Fruit fly (Drosophila melanogaster) whole organism, embryonic: ENCODE results near the gene yellow-e3.
A peak's percentile ranks its signal among the peaks of the same experiment; 100 is the strongest.

Experiments
- Bteb2 ChIP-seq: fragments of 200-800 bp; sonication (Bioruptor generic); optimal IDR thresholded peaks from 2 replicates; lab custom pipeline; 2016; ENCODE audit warnings: missing biosample characterization, missing genetic modification characterization
- CG1024 ChIP-seq: fragments of 200-800 bp; sonication (Bioruptor generic); IDR thresholded peaks from 2 replicates; pipeline ENCODE4 v1.3.6; 2022; ENCODE audit warnings: missing biosample characterization, missing genetic modification characterization
- CG10366 ChIP-seq: fragments of 200-800 bp; sonication (Bioruptor generic); IDR thresholded peaks from 2 replicates; pipeline ENCODE4 v1.3.6; 2022; ENCODE audit warnings: missing biosample characterization, missing genetic modification characterization
- CG1233 ChIP-seq: fragments of 200-800 bp; sonication (Bioruptor generic); optimal IDR thresholded peaks from 4 replicates; lab custom pipeline; 2018; ENCODE audit warnings: missing biosample characterization, mild to moderate bottlenecking, missing genetic modification characterization
- CG13296 ChIP-seq: fragments of 200-800 bp; sonication (Bioruptor generic); optimal IDR thresholded peaks from 3 replicates; lab custom pipeline; 2018; ENCODE audit warnings: missing biosample characterization, mild to moderate bottlenecking, missing genetic modification characterization
- CG1602 ChIP-seq: fragments of 200-800 bp; sonication (Bioruptor generic); optimal IDR thresholded peaks from 3 replicates; lab custom pipeline; 2016; ENCODE audit warnings: missing biosample characterization, missing genetic modification characterization
- CG16813 ChIP-seq: fragments of 200-800 bp; sonication (Bioruptor generic); IDR thresholded peaks from 3 replicates; pipeline ENCODE4 v1.3.6; 2022; ENCODE audit warnings: missing biosample characterization, missing genetic modification characterization; ENCODE audit not compliant: partially characterized antibody
- CG17829 ChIP-seq: fragments of 200-800 bp; optimal IDR thresholded peaks from 2 replicates; lab custom pipeline; 2019; ENCODE audit warnings: missing biosample characterization, mild to moderate bottlenecking, missing genetic modification characterization, moderate library complexity
- CG18619 ChIP-seq: fragments of 200-800 bp; sonication (Bioruptor generic); optimal IDR thresholded peaks from 3 replicates; lab custom pipeline; 2017; ENCODE audit warnings: missing biosample characterization, mild to moderate bottlenecking, missing genetic modification characterization
- CG2129 ChIP-seq: fragments of 200-800 bp; sonication (Bioruptor generic); IDR thresholded peaks from 2 replicates; pipeline ENCODE4 v1.3.6; 2022; ENCODE audit warnings: missing biosample characterization, missing genetic modification characterization; ENCODE audit not compliant: partially characterized antibody
- CG3163 ChIP-seq: fragments of 200-800 bp; sonication (Bioruptor generic); optimal IDR thresholded peaks from 3 replicates; lab custom pipeline; 2016; ENCODE audit warnings: missing biosample characterization, missing genetic modification characterization
- CG34376 ChIP-seq: fragments of 200-800 bp; sonication (Bioruptor generic); optimal IDR thresholded peaks from 2 replicates; lab custom pipeline; 2018; ENCODE audit warnings: missing biosample characterization, mild to moderate bottlenecking, missing genetic modification characterization
- CG43689 ChIP-seq: fragments of 200-800 bp; sonication (Bioruptor generic); IDR thresholded peaks from 2 replicates; pipeline ENCODE4 v1.3.6; 2022; ENCODE audit warnings: missing biosample characterization, missing genetic modification characterization
- CG4707 ChIP-seq: fragments of 200-800 bp; sonication (Bioruptor generic); optimal IDR thresholded peaks from 2 replicates; lab custom pipeline; 2018; ENCODE audit warnings: missing biosample characterization, mild to moderate bottlenecking, missing genetic modification characterization, moderate library complexity
- CG5953 ChIP-seq: fragments of 200-800 bp; sonication (Bioruptor generic); IDR thresholded peaks from 2 replicates; pipeline ENCODE4 v1.3.6; 2022; ENCODE audit warnings: missing biosample characterization, missing genetic modification characterization
- CG6765 ChIP-seq: fragments of 200-800 bp; sonication (Bioruptor generic); optimal IDR thresholded peaks from 3 replicates; lab custom pipeline; 2017; ENCODE audit warnings: missing biosample characterization, mild to moderate bottlenecking, missing genetic modification characterization
- CG7786 ChIP-seq: fragments of 200-800 bp; sonication (Bioruptor generic); optimal IDR thresholded peaks from 2 replicates; lab custom pipeline; 2016; ENCODE audit warnings: missing biosample characterization, missing genetic modification characterization
- CG7987 ChIP-seq: fragments of 200-800 bp; sonication (Bioruptor generic); optimal IDR thresholded peaks from 2 replicates; lab custom pipeline; 2018; ENCODE audit warnings: missing biosample characterization, mild to moderate bottlenecking, missing genetic modification characterization, moderate library complexity
- CG8924 ChIP-seq: fragments of 200-800 bp; optimal IDR thresholded peaks from 3 replicates; lab custom pipeline; 2019; ENCODE audit warnings: missing biosample characterization, mild to moderate bottlenecking, missing genetic modification characterization, moderate library complexity
- CG8944 ChIP-seq: fragments of 200-800 bp; sonication (Bioruptor generic); optimal IDR thresholded peaks from 3 replicates; lab custom pipeline; 2016; ENCODE audit warnings: missing biosample characterization, missing genetic modification characterization
- CG9215 ChIP-seq: fragments of 200-800 bp; sonication (Bioruptor generic); IDR thresholded peaks from 2 replicates; pipeline ENCODE4 v1.3.6; 2022; ENCODE audit warnings: missing biosample characterization, missing genetic modification characterization
- Chrac-16 ChIP-seq: fragments of 200-800 bp; sonication (Bioruptor generic); optimal IDR thresholded peaks from 3 replicates; lab custom pipeline; 2016; ENCODE audit warnings: missing biosample characterization, missing genetic modification characterization
- CoRest ChIP-seq: fragments of 200-800 bp; sonication (Bioruptor generic); optimal IDR thresholded peaks from 3 replicates; lab custom pipeline; 2018; ENCODE audit warnings: missing biosample characterization, mild to moderate bottlenecking, missing genetic modification characterization, moderate library complexity
- Deaf1 ChIP-seq: fragments of 200-800 bp; optimal IDR thresholded peaks from 3 replicates; lab custom pipeline; 2019; ENCODE audit warnings: missing biosample characterization, mild to moderate bottlenecking, missing genetic modification characterization, moderate library complexity
- MBD-R2 ChIP-seq: fragments of 200-800 bp; sonication (Bioruptor generic); IDR thresholded peaks from 2 replicates; pipeline ENCODE4 v1.3.6; 2022; ENCODE audit warnings: missing biosample characterization, missing genetic modification characterization
- Mrtf ChIP-seq: fragments of 200-800 bp; sonication (Bioruptor generic); IDR thresholded peaks from 3 replicates; pipeline ENCODE4 v1.3.6; 2022; ENCODE audit warnings: missing biosample characterization, missing genetic modification characterization
- Myb ChIP-seq: fragments of 200-800 bp; sonication (Bioruptor generic); optimal IDR thresholded peaks from 2 replicates; lab custom pipeline; 2016; ENCODE audit warnings: missing biosample characterization, missing genetic modification characterization
- NC2α ChIP-seq: fragments of 200-800 bp; sonication (Bioruptor generic); optimal IDR thresholded peaks from 2 replicates; lab custom pipeline; 2016; ENCODE audit warnings: missing biosample characterization, missing genetic modification characterization
- Nf-YC ChIP-seq: fragments of 200-800 bp; optimal IDR thresholded peaks from 3 replicates; lab custom pipeline; 2019; ENCODE audit warnings: missing biosample characterization, mild to moderate bottlenecking, missing genetic modification characterization, moderate library complexity
- Sox100B ChIP-seq: fragments of 200-800 bp; sonication (Bioruptor generic); optimal IDR thresholded peaks from 3 replicates; lab custom pipeline; 2018; ENCODE audit warnings: missing biosample characterization, mild to moderate bottlenecking, missing genetic modification characterization
- Sry-β ChIP-seq: fragments of 200-800 bp; sonication (Bioruptor generic); optimal IDR thresholded peaks from 2 replicates; lab custom pipeline; 2018; ENCODE audit warnings: missing biosample characterization, mild to moderate bottlenecking, missing genetic modification characterization, moderate library complexity
- ara ChIP-seq: fragments of 200-800 bp; sonication (Bioruptor generic); IDR thresholded peaks from 2 replicates; pipeline ENCODE4 v1.3.6; 2022; ENCODE audit warnings: missing biosample characterization, missing genetic modification characterization
- bigmax ChIP-seq: fragments of 200-800 bp; sonication (Bioruptor generic); optimal IDR thresholded peaks from 2 replicates; lab custom pipeline; 2018; ENCODE audit warnings: missing biosample characterization, mild to moderate bottlenecking, missing genetic modification characterization
- bowl ChIP-seq: fragments of 200-800 bp; sonication (Bioruptor generic); IDR thresholded peaks from 2 replicates; pipeline ENCODE4 v1.3.6; 2022; ENCODE audit warnings: missing biosample characterization, missing genetic modification characterization
- crol ChIP-seq: fragments of 200-800 bp; sonication (Bioruptor generic); IDR thresholded peaks from 2 replicates; pipeline ENCODE4 v1.3.6; 2022; ENCODE audit warnings: missing biosample characterization, missing genetic modification characterization
- dm ChIP-seq: fragments of 200-800 bp; sonication (Bioruptor generic); optimal IDR thresholded peaks from 3 replicates; lab custom pipeline; 2016; ENCODE audit warnings: missing biosample characterization, missing genetic modification characterization
- dpn ChIP-seq, 2 experiments: fragments of 200-800 bp; sonication (Bioruptor generic); optimal IDR thresholded peaks; 3 replicates each; lab custom pipeline; 2016; ENCODE audit warnings: missing biosample characterization in 2 of 2, missing genetic modification characterization in 2 of 2
- eyg ChIP-seq: fragments of 200-800 bp; sonication (Bioruptor generic); optimal IDR thresholded peaks from 3 replicates; lab custom pipeline; 2016; ENCODE audit warnings: missing biosample characterization, missing genetic modification characterization
- gem ChIP-seq: fragments of 200-800 bp; sonication (Bioruptor generic); optimal IDR thresholded peaks from 2 replicates; lab custom pipeline; 2019; ENCODE audit warnings: missing biosample characterization, mild to moderate bottlenecking, missing genetic modification characterization, moderate library complexity
- hbn ChIP-seq: fragments of 200-800 bp; sonication (Bioruptor generic); IDR thresholded peaks from 2 replicates; pipeline ENCODE4 v1.3.6; 2022; ENCODE audit warnings: missing biosample characterization, missing genetic modification characterization; ENCODE audit not compliant: partially characterized antibody
- hkb ChIP-seq, 2 experiments: fragments of 200-800 bp in 1 of 2; fragments of >200 bp in 1 of 2; sonication (Bioruptor generic) in 1 of 2; IDR thresholded peaks in 1 of 2; optimal IDR thresholded peaks in 1 of 2; 2 replicates each; pipeline versions ENCODE4 v1.3.6 to Lab custom; 2017 to 2022; ENCODE audit warnings: missing biosample characterization in 1 of 2, missing genetic modification characterization in 1 of 2
- inv ChIP-seq: fragments of 200-800 bp; sonication (Bioruptor generic); IDR thresholded peaks from 2 replicates; pipeline ENCODE4 v1.3.6; 2022; ENCODE audit warnings: missing biosample characterization, missing genetic modification characterization; ENCODE audit not compliant: partially characterized antibody
- kni ChIP-seq: fragments of 200-800 bp; sonication (Bioruptor generic); optimal IDR thresholded peaks from 3 replicates; lab custom pipeline; 2017; ENCODE audit warnings: mild to moderate bottlenecking, missing biosample characterization, missing genetic modification reagents, missing genetic modification characterization
- lilli ChIP-seq: fragments of 200-800 bp; sonication (Bioruptor generic); optimal IDR thresholded peaks from 3 replicates; lab custom pipeline; 2016; ENCODE audit warnings: missing biosample characterization, missing genetic modification characterization
- nmo ChIP-seq: fragments of 200-800 bp; sonication (Bioruptor generic); optimal IDR thresholded peaks from 2 replicates; lab custom pipeline; 2018; ENCODE audit warnings: missing biosample characterization, mild to moderate bottlenecking, missing genetic modification characterization, moderate library complexity
- oc ChIP-seq: fragments of 200-800 bp; sonication (Bioruptor generic); optimal IDR thresholded peaks from 2 replicates; lab custom pipeline; 2018; ENCODE audit warnings: missing biosample characterization, mild to moderate bottlenecking, missing genetic modification characterization, moderate library complexity
- schlank ChIP-seq: fragments of 200-800 bp; sonication (Bioruptor generic); optimal IDR thresholded peaks from 2 replicates; lab custom pipeline; 2018; ENCODE audit warnings: missing biosample characterization, mild to moderate bottlenecking, missing genetic modification characterization
- slbo ChIP-seq: fragments of 200-800 bp; sonication (Bioruptor generic); IDR thresholded peaks from 2 replicates; pipeline ENCODE4 v1.3.6; 2022; ENCODE audit warnings: missing biosample characterization, missing genetic modification characterization
- stwl ChIP-seq: fragments of 200-800 bp; sonication (Bioruptor generic); optimal IDR thresholded peaks from 3 replicates; lab custom pipeline; 2018; ENCODE audit warnings: missing biosample characterization, mild to moderate bottlenecking, missing genetic modification characterization, moderate library complexity
- twi ChIP-seq: fragments of 200-800 bp; optimal IDR thresholded peaks from 2 replicates; lab custom pipeline; 2019; ENCODE audit warnings: missing biosample characterization, mild to moderate bottlenecking, missing genetic modification characterization, moderate library complexity

Gene yellow-e3

dm6 chr3R:13382656-13383142 is 22.0 kb downstream of the yellow-e3 start (continued):
- no peak for TF ChIP-seq CG43689 (GFP tag; lab: Robert Waterston, UW)
- TF ChIP-seq Chrac-16 (GFP tag; lab: Kevin White, UChicago), result no peak
- peak; percentile 58 for TF ChIP-seq slbo (GFP tag; lab: Robert Waterston, UW)
- no peak for TF ChIP-seq oc
- TF ChIP-seq CG1024, result no peak
- TF ChIP-seq Myb (GFP tag; lab: Kevin White, UChicago), result no peak
- peak; percentile 16 for TF ChIP-seq CG18619 (GFP tag; lab: Kevin White, UChicago)
- no peak for TF ChIP-seq gem (tag; lab: Kevin White, UChicago)
- peak; percentile 94 for TF ChIP-seq CG3163
- TF ChIP-seq CG6765 (GFP tag; lab: Kevin White, UChicago), result peak; percentile 65
- TF ChIP-seq ara (GFP tag; lab: Robert Waterston, UW), result no peak
- TF ChIP-seq lilli (GFP tag; lab: Kevin White, UChicago), result peak; percentile 27
- TF ChIP-seq bigmax (GFP tag; lab: Kevin White, UChicago), result no peak
- TF ChIP-seq Sox100B (GFP tag; lab: Kevin White, UChicago), result no peak
- TF ChIP-seq Mrtf (GFP tag; lab: Robert Waterston, UW), result no peak
- peak in 1 of 2 experiments; percentile 22 for TF ChIP-seq dpn (GFP tag; optimal IDR thresholded peaks at IDR 0.05; lab: Kevin White, UChicago)
- TF ChIP-seq CG8944 (GFP tag; lab: Kevin White, UChicago), result no peak
- peak; percentile 42; the same call in 1 of the 2 replicates for TF ChIP-seq bowl (GFP tag; lab: Robert Waterston, UW)
- TF ChIP-seq CG1602 (GFP tag; lab: Kevin White, UChicago), result no peak
- peak; percentile 30; the same call in 1 of the 2 replicates for TF ChIP-seq MBD-R2 (GFP tag; lab: Robert Waterston, UW)
- TF ChIP-seq CG7786 (GFP tag; lab: Kevin White, UChicago), result peak; percentile 7
- TF ChIP-seq CG16813 (GFP tag; lab: Robert Waterston, UW), result 0 out of 3 replicates have a peak, but pooled peaks have one; percentile 30
- TF ChIP-seq stwl (tag; lab: Kevin White, UChicago), result peak; percentile 7
- TF ChIP-seq CG7987, result peak; percentile 1
- no peak for TF ChIP-seq Deaf1
- peak; percentile 46; the same call in 1 of the 2 replicates for TF ChIP-seq crol (GFP tag; lab: Robert Waterston, UW)
- no peak for TF ChIP-seq Nf-YC
- no peak for TF ChIP-seq hkb (optimal IDR thresholded peaks at IDR 0.05; lab: Kevin White, UChicago)
- 0 out of 2 replicates have a peak, but pooled peaks have one; percentile 6 for TF ChIP-seq hkb (GFP tag; IDR thresholded peaks at IDR 0.05; lab: Robert Waterston, UW)
- no peak for TF ChIP-seq CG1233
- 0 out of 2 replicates have a peak, but pooled peaks have one; percentile 34 for TF ChIP-seq hbn (GFP tag; lab: Robert Waterston, UW)
- no peak; the same call in 1 of the 2 replicates for TF ChIP-seq CG10366 (GFP tag; lab: Robert Waterston, UW)
- TF ChIP-seq inv (GFP tag; lab: Robert Waterston, UW), result no peak
- TF ChIP-seq CG4707 (GFP tag; lab: Kevin White, UChicago), result no peak
- TF ChIP-seq CG13296, result no peak
- TF ChIP-seq nmo (GFP tag; lab: Kevin White, UChicago), result no peak
- TF ChIP-seq eyg (GFP tag; lab: Kevin White, UChicago), result peak; percentile 51
- TF ChIP-seq kni (GFP tag; lab: Kevin White, UChicago), result no peak
- no peak for TF ChIP-seq CG8924 (tag; lab: Kevin White, UChicago)
- TF ChIP-seq CG9215, result no peak
- no peak for TF ChIP-seq CG2129 (GFP tag; lab: Robert Waterston, UW)
- peak; percentile 31 for TF ChIP-seq CG34376 (GFP tag; lab: Kevin White, UChicago)
- TF ChIP-seq Sry-β (GFP tag; lab: Kevin White, UChicago), result no peak
- TF ChIP-seq dm, result no peak
- TF ChIP-seq Bteb2 (GFP tag; lab: Kevin White, UChicago), result peak; percentile 7
- TF ChIP-seq schlank (tag; lab: Kevin White, UChicago), result no peak
- no peak for TF ChIP-seq NC2α (GFP tag; lab: Kevin White, UChicago)
- peak; percentile 27 for TF ChIP-seq CoRest
- peak; percentile 8 for TF ChIP-seq CG17829 (tag; lab: Kevin White, UChicago)
- peak; percentile 1 for TF ChIP-seq twi (tag; lab: Kevin White, UChicago)
- TF ChIP-seq CG5953 (GFP tag; lab: Robert Waterston, UW), result no peak
